Fruit fly (Drosophila melanogaster) whole organism, embryonic: ENCODE results near the gene CG14636.
A peak's percentile ranks its signal among the peaks of the same experiment; 100 is the strongest.

Source experiments
- Atf6 ChIP-seq: fragments of 200-800 bp; sonication (Bioruptor generic); IDR thresholded peaks from 2 replicates; pipeline ENCODE4 v1.3.6; 2022; ENCODE audit warnings: missing biosample characterization, missing genetic modification characterization
- B-H2 ChIP-seq: fragments of 200-800 bp; sonication (Bioruptor generic); optimal IDR thresholded peaks from 2 replicates; lab custom pipeline; 2018; ENCODE audit warnings: missing biosample characterization, mild to moderate bottlenecking, missing genetic modification characterization
- BtbVII ChIP-seq: fragments of 200-800 bp; sonication (Bioruptor generic); optimal IDR thresholded peaks from 3 replicates; lab custom pipeline; 2017; ENCODE audit warnings: missing biosample characterization, mild to moderate bottlenecking, missing genetic modification characterization
- CG10267 ChIP-seq: fragments of 200-800 bp; sonication (Bioruptor generic); optimal IDR thresholded peaks from 2 replicates; lab custom pipeline; 2018; ENCODE audit warnings: missing biosample characterization, mild to moderate bottlenecking, missing genetic modification characterization, moderate library complexity
- CG10654 ChIP-seq: fragments of 200-800 bp; sonication (Bioruptor generic); optimal IDR thresholded peaks from 2 replicates; lab custom pipeline; 2016; ENCODE audit warnings: missing biosample characterization, missing genetic modification characterization
- CG12659 ChIP-seq: fragments of 200-800 bp; sonication (Bioruptor generic); optimal IDR thresholded peaks from 3 replicates; lab custom pipeline; 2017; ENCODE audit warnings: mild to moderate bottlenecking, missing biosample characterization, missing genetic modification reagents, missing genetic modification characterization
- CG14860 ChIP-seq: fragments of 200-800 bp; sonication (Bioruptor generic); IDR thresholded peaks from 3 replicates; pipeline ENCODE4 v1.3.6; 2022; ENCODE audit warnings: missing biosample characterization, missing genetic modification characterization; ENCODE audit not compliant: partially characterized antibody
- CG15269 ChIP-seq: fragments of 200-800 bp; sonication (Bioruptor generic); optimal IDR thresholded peaks from 2 replicates; lab custom pipeline; 2018; ENCODE audit warnings: missing biosample characterization, mild to moderate bottlenecking, missing genetic modification characterization, moderate library complexity
- CG16779 ChIP-seq: fragments of 200-800 bp; sonication (Bioruptor generic); IDR thresholded peaks from 2 replicates; pipeline ENCODE4 v1.3.6; 2022; ENCODE audit warnings: missing biosample characterization, missing genetic modification characterization
- CG16815 ChIP-seq: fragments of 200-800 bp; sonication (Bioruptor generic); optimal IDR thresholded peaks from 3 replicates; lab custom pipeline; 2017; ENCODE audit warnings: missing biosample characterization, mild to moderate bottlenecking, missing genetic modification characterization
- CG1792 ChIP-seq: fragments of 200-800 bp; sonication (Bioruptor generic); optimal IDR thresholded peaks from 2 replicates; lab custom pipeline; 2016; ENCODE audit warnings: missing biosample characterization, missing genetic modification characterization
- CG18262 ChIP-seq: fragments of 200-800 bp; optimal IDR thresholded peaks from 3 replicates; lab custom pipeline; 2019; ENCODE audit warnings: missing biosample characterization, mild to moderate bottlenecking, missing genetic modification characterization, moderate library complexity
- CG1832 ChIP-seq: fragments of 200-800 bp; sonication (Bioruptor generic); optimal IDR thresholded peaks from 2 replicates; lab custom pipeline; 2017; ENCODE audit warnings: missing biosample characterization, mild to moderate bottlenecking, missing genetic modification characterization, inconsistent platforms
- CG2116 ChIP-seq: fragments of 200-800 bp; sonication (Bioruptor generic); optimal IDR thresholded peaks from 3 replicates; lab custom pipeline; 2018; ENCODE audit warnings: missing biosample characterization, mild to moderate bottlenecking, missing genetic modification characterization
- CG2678 ChIP-seq: fragments of 200-800 bp; sonication (Bioruptor generic); optimal IDR thresholded peaks from 3 replicates; lab custom pipeline; 2019; ENCODE audit warnings: missing biosample characterization, mild to moderate bottlenecking, missing genetic modification characterization, moderate library complexity
- CG2712 ChIP-seq: fragments of 200-800 bp; optimal IDR thresholded peaks from 3 replicates; lab custom pipeline; 2019; ENCODE audit warnings: missing biosample characterization, mild to moderate bottlenecking, missing genetic modification characterization, moderate library complexity
- CG30020 ChIP-seq: fragments of 200-800 bp; optimal IDR thresholded peaks from 2 replicates; lab custom pipeline; 2019; ENCODE audit warnings: missing biosample characterization, mild to moderate bottlenecking, missing genetic modification characterization, moderate library complexity
- CG30431 ChIP-seq: fragments of 200-800 bp; sonication (Bioruptor generic); optimal IDR thresholded peaks from 2 replicates; lab custom pipeline; 2017; ENCODE audit warnings: missing biosample characterization, missing genetic modification characterization
- CG31224 ChIP-seq: fragments of 200-800 bp; sonication (Bioruptor generic); IDR thresholded peaks from 2 replicates; pipeline ENCODE4 v1.3.6; 2022; ENCODE audit warnings: missing biosample characterization, missing genetic modification characterization
- CG31388 ChIP-seq: fragments of 200-800 bp; sonication (Bioruptor generic); optimal IDR thresholded peaks from 2 replicates; lab custom pipeline; 2016; ENCODE audit warnings: missing biosample characterization, missing genetic modification characterization
- CG42726 ChIP-seq: fragments of 200-800 bp; sonication (Bioruptor generic); IDR thresholded peaks from 2 replicates; pipeline ENCODE4 v1.3.6; 2022; ENCODE audit warnings: missing biosample characterization, missing genetic modification characterization; ENCODE audit not compliant: partially characterized antibody
- CG4404 ChIP-seq: fragments of 200-800 bp; sonication (Bioruptor generic); IDR thresholded peaks from 2 replicates; pipeline ENCODE4 v1.3.6; 2022; ENCODE audit warnings: missing biosample characterization, missing genetic modification characterization
- CG6854 ChIP-seq: fragments of 200-800 bp; sonication (Bioruptor generic); optimal IDR thresholded peaks from 3 replicates; lab custom pipeline; 2017; ENCODE audit warnings: missing biosample characterization, mild to moderate bottlenecking, missing genetic modification characterization
- CG8944 ChIP-seq: fragments of 200-800 bp; sonication (Bioruptor generic); optimal IDR thresholded peaks from 3 replicates; lab custom pipeline; 2016; ENCODE audit warnings: missing biosample characterization, missing genetic modification characterization
- CG9215 ChIP-seq: fragments of 200-800 bp; sonication (Bioruptor generic); IDR thresholded peaks from 2 replicates; pipeline ENCODE4 v1.3.6; 2022; ENCODE audit warnings: missing biosample characterization, missing genetic modification characterization
- Dip3 ChIP-seq: fragments of 200-800 bp; sonication (Bioruptor generic); optimal IDR thresholded peaks from 3 replicates; lab custom pipeline; 2016; ENCODE audit warnings: missing biosample characterization, missing genetic modification characterization
- Drgx ChIP-seq: fragments of 200-800 bp; sonication (Bioruptor generic); IDR thresholded peaks from 2 replicates; pipeline ENCODE4 v1.3.6; 2022; ENCODE audit warnings: missing biosample characterization, missing genetic modification characterization
- Eip74EF ChIP-seq, 2 experiments: fragments of 200-800 bp in 1 of 2; fragments of >200 bp in 1 of 2; sonication (Bioruptor generic) in 1 of 2; optimal IDR thresholded peaks; 2 replicates each; lab custom pipeline; 2017 to 2019; ENCODE audit warnings: missing biosample characterization in 2 of 2, missing genetic modification characterization in 2 of 2, mild to moderate bottlenecking in 1 of 2, moderate library complexity in 1 of 2
- Gsc ChIP-seq: fragments of 200-800 bp; sonication (Bioruptor generic); IDR thresholded peaks from 2 replicates; pipeline ENCODE4 v1.3.6; 2022; ENCODE audit warnings: missing biosample characterization, missing genetic modification characterization
- Ssrp ChIP-seq: fragments of 200-800 bp; sonication (Bioruptor generic); optimal IDR thresholded peaks from 2 replicates; lab custom pipeline; 2018; ENCODE audit warnings: missing biosample characterization, mild to moderate bottlenecking, missing genetic modification characterization, moderate library complexity
- az2 ChIP-seq: fragments of 200-800 bp; sonication (Bioruptor generic); optimal IDR thresholded peaks from 3 replicates; lab custom pipeline; 2016; ENCODE audit warnings: missing biosample characterization, missing genetic modification characterization
- bigmax ChIP-seq: fragments of 200-800 bp; sonication (Bioruptor generic); optimal IDR thresholded peaks from 2 replicates; lab custom pipeline; 2018; ENCODE audit warnings: missing biosample characterization, mild to moderate bottlenecking, missing genetic modification characterization
- cas ChIP-seq: fragments of 200-800 bp; sonication (Bioruptor generic); IDR thresholded peaks from 2 replicates; pipeline ENCODE4 v1.3.6; 2022; ENCODE audit warnings: missing biosample characterization, missing genetic modification characterization
- dati ChIP-seq: fragments of 200-800 bp; sonication (Bioruptor generic); IDR thresholded peaks from 2 replicates; pipeline ENCODE4 v1.3.6; 2022; ENCODE audit warnings: missing biosample characterization, missing genetic modification characterization
- disco-r ChIP-seq: fragments of 200-800 bp; sonication (Bioruptor generic); optimal IDR thresholded peaks from 2 replicates; lab custom pipeline; 2016; ENCODE audit warnings: missing biosample characterization, missing genetic modification characterization
- ham ChIP-seq: fragments of 200-800 bp; sonication (Bioruptor generic); IDR thresholded peaks from 2 replicates; pipeline ENCODE4 v1.3.6; 2022; ENCODE audit warnings: missing biosample characterization, missing genetic modification characterization
- hb ChIP-seq: fragments of 200-800 bp; sonication (Bioruptor generic); IDR thresholded peaks from 3 replicates; pipeline ENCODE4 v1.3.6; 2022; ENCODE audit warnings: missing biosample characterization, missing genetic modification characterization; ENCODE audit not compliant: partially characterized antibody
- maf-S ChIP-seq: fragments of 200-800 bp; sonication (Bioruptor generic); optimal IDR thresholded peaks from 2 replicates; lab custom pipeline; 2016; ENCODE audit warnings: missing biosample characterization, missing genetic modification characterization
- nerfin-2 ChIP-seq: fragments of 200-800 bp; sonication (Bioruptor generic); IDR thresholded peaks from 2 replicates; pipeline ENCODE4 v1.3.6; 2022; ENCODE audit warnings: missing biosample characterization, missing genetic modification characterization; ENCODE audit not compliant: partially characterized antibody
- pb ChIP-seq: fragments of 200-800 bp; sonication (Bioruptor generic); optimal IDR thresholded peaks from 3 replicates; lab custom pipeline; 2016; ENCODE audit warnings: missing biosample characterization, missing genetic modification characterization
- pho ChIP-seq: fragments of 200-800 bp; sonication (Bioruptor generic); optimal IDR thresholded peaks from 2 replicates; lab custom pipeline; 2016; ENCODE audit warnings: missing biosample characterization, missing genetic modification characterization
- pnt ChIP-seq: fragments of 200-800 bp; sonication (Bioruptor generic); optimal IDR thresholded peaks from 3 replicates; lab custom pipeline; 2016; ENCODE audit warnings: missing biosample characterization, missing genetic modification characterization
- pum ChIP-seq: fragments of 200-800 bp; sonication (Bioruptor generic); optimal IDR thresholded peaks from 2 replicates; lab custom pipeline; 2016; ENCODE audit warnings: missing biosample characterization, missing genetic modification characterization
- pzg ChIP-seq: fragments of 200-800 bp; sonication (Bioruptor generic); optimal IDR thresholded peaks from 3 replicates; lab custom pipeline; 2018; ENCODE audit warnings: missing biosample characterization, mild to moderate bottlenecking, missing genetic modification characterization, moderate library complexity
- row ChIP-seq: fragments of 200-800 bp; sonication (Bioruptor generic); IDR thresholded peaks from 3 replicates; pipeline ENCODE4 v1.3.6; 2022; ENCODE audit warnings: missing biosample characterization, missing genetic modification characterization
- sc ChIP-seq, 3 experiments: fragments of >200 bp in 2 of 3; fragments of 200-800 bp in 1 of 3; sonication (Bioruptor generic) in 1 of 3; optimal IDR thresholded peaks; 2 replicates in 2 of 3; 3 replicates in 1 of 3; lab custom pipeline; 2017; ENCODE audit warnings: mild to moderate bottlenecking in 1 of 3, missing biosample characterization in 1 of 3, missing genetic modification characterization in 1 of 3, missing genetic modification reagents in 1 of 3
- sens ChIP-seq: fragments of 200-800 bp; sonication (Bioruptor generic); peaks from one replicate; lab custom pipeline; 2016; ENCODE audit warnings: missing biosample characterization, missing genetic modification characterization
- sim ChIP-seq: fragments of 200-800 bp; sonication (Bioruptor generic); IDR thresholded peaks from 2 replicates; pipeline ENCODE4 v1.3.6; 2022; ENCODE audit warnings: missing biosample characterization, missing genetic modification characterization
- tio ChIP-seq: fragments of 200-800 bp; sonication (Bioruptor generic); optimal IDR thresholded peaks from 2 replicates; lab custom pipeline; 2017; ENCODE audit warnings: missing biosample characterization, missing genetic modification characterization, inconsistent platforms
- trem ChIP-seq: fragments of 200-800 bp; optimal IDR thresholded peaks from 3 replicates; lab custom pipeline; 2019; ENCODE audit warnings: missing biosample characterization, mild to moderate bottlenecking, missing genetic modification characterization, moderate library complexity
- unpg ChIP-seq: fragments of 200-800 bp; sonication (Bioruptor generic); optimal IDR thresholded peaks from 3 replicates; lab custom pipeline; 2018; ENCODE audit warnings: missing biosample characterization, mild to moderate bottlenecking, missing genetic modification characterization, moderate library complexity

CG14636 gene

DNA sequence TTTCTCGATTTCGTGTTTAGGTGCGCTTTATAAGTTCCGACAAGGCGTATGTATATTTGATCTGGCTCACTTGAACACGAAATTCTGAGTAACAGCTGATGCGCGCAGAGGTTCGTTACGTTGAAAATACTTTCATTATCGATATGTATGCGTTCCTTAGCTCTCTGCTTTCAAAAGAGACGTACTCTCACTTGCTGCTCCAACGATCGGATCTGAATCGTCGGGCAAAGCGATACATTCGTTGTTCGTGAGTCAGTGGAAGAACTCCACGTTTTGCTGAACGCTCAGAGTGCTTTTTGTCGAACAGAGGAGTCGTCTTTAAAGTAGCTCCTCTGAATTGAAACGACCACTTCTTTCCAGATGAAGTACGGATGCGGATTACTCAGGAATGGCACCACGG, 18.1 kb downstream of the CG14636 start, which contains the start of gene beta-Man (continued):
- no peak for TF ChIP-seq unpg (GFP tag; lab: Kevin White, UChicago)
- no peak for TF ChIP-seq pb (GFP tag; lab: Kevin White, UChicago)
- no peak for TF ChIP-seq CG15269 (tag; lab: Kevin White, UChicago)
- TF ChIP-seq row (GFP tag; lab: Robert Waterston, UW) = peak; percentile 39; the same call in 1 of the 3 replicates
- TF ChIP-seq Gsc = no peak
- peak; percentile 73 for TF ChIP-seq pzg (GFP tag; lab: Kevin White, UChicago)
- TF ChIP-seq B-H2 (GFP tag; lab: Kevin White, UChicago) = no peak
- TF ChIP-seq CG42726 (GFP tag; lab: Robert Waterston, UW) = peak; percentile 42; the same call in 1 of the 2 replicates
- no peak for TF ChIP-seq bigmax (GFP tag; lab: Kevin White, UChicago)
- no peak for TF ChIP-seq hb (GFP tag; lab: Robert Waterston, UW)
- peak; percentile 32 for TF ChIP-seq CG12659 (GFP tag; lab: Kevin White, UChicago)
- no peak for TF ChIP-seq nerfin-2 (GFP tag; lab: Robert Waterston, UW)
- no peak for TF ChIP-seq dati (GFP tag; lab: Robert Waterston, UW)
- TF ChIP-seq pho (GFP tag; lab: Kevin White, UChicago) = no peak
- TF ChIP-seq pum = no peak
- no peak for TF ChIP-seq CG2678 (tag; lab: Kevin White, UChicago)
- TF ChIP-seq CG31224 = no peak
- TF ChIP-seq CG6854 = no peak
- peak; percentile 8 for TF ChIP-seq CG2712 (tag; lab: Kevin White, UChicago)
- no peak for TF ChIP-seq CG4404 (GFP tag; lab: Robert Waterston, UW)
- TF ChIP-seq CG1832 = no peak
- TF ChIP-seq CG2116 (GFP tag; lab: Kevin White, UChicago) = peak; percentile 12
- TF ChIP-seq CG31388 (GFP tag; lab: Kevin White, UChicago) = no peak
- TF ChIP-seq CG8944 (GFP tag; lab: Kevin White, UChicago) = no peak
- TF ChIP-seq BtbVII = no peak
- no peak for TF ChIP-seq CG1792 (GFP tag; lab: Kevin White, UChicago)
- no peak for TF ChIP-seq Dip3 (GFP tag; lab: Kevin White, UChicago)
- no peak for TF ChIP-seq ham (GFP tag; lab: Robert Waterston, UW)
- peak; percentile 84 for TF ChIP-seq CG30020
- TF ChIP-seq CG16779 = no peak
- TF ChIP-seq sim (GFP tag; lab: Robert Waterston, UW) = no peak
- no peak for TF ChIP-seq Atf6 (GFP tag; lab: Robert Waterston, UW)
- no peak for TF ChIP-seq trem (tag; lab: Kevin White, UChicago)
- no peak for TF ChIP-seq CG10267 (tag; lab: Kevin White, UChicago)
- no peak for TF ChIP-seq Eip74EF (GFP tag; optimal IDR thresholded peaks at IDR 0.05; lab: Kevin White, UChicago)
- no peak for TF ChIP-seq disco-r (GFP tag; lab: Kevin White, UChicago)
- TF ChIP-seq tio (GFP tag; lab: Kevin White, UChicago) = no peak
- no peak for TF ChIP-seq Drgx (GFP tag; lab: Robert Waterston, UW)
- TF ChIP-seq CG9215 (GFP tag; lab: Robert Waterston, UW) = no peak
- TF ChIP-seq CG16815 (GFP tag; lab: Kevin White, UChicago) = no peak
- TF ChIP-seq CG30431 (GFP tag; lab: Kevin White, UChicago) = no peak
- no peak for TF ChIP-seq az2 (GFP tag; lab: Kevin White, UChicago)
- peak; percentile 69 for TF ChIP-seq sens (GFP tag; lab: Kevin White, UChicago)
- no peak for TF ChIP-seq sc (optimal IDR thresholded peaks at IDR 0.05; lab: Kevin White, UChicago)
- TF ChIP-seq sc (GFP tag; optimal IDR thresholded peaks at IDR 0.05; lab: Kevin White, UChicago) = no peak
- TF ChIP-seq Ssrp (tag; lab: Kevin White, UChicago) = no peak
- no peak for TF ChIP-seq pnt (GFP tag; lab: Kevin White, UChicago)
- no peak for TF ChIP-seq maf-S (GFP tag; lab: Kevin White, UChicago)
- TF ChIP-seq CG18262 = no peak
- no peak for TF ChIP-seq CG10654 (GFP tag; lab: Kevin White, UChicago)
- TF ChIP-seq cas (GFP tag; lab: Robert Waterston, UW) = no peak
- TF ChIP-seq CG14860 = no peak
